Fruit fly (Drosophila melanogaster) S2 (cell line): ENCODE data around the gene nenya.

Source experiments
- CG8478 ChIP-seq: fragments of >200 bp; optimal IDR thresholded peaks from 2 replicates; lab custom pipeline; 2018
- CTCF ChIP-seq, 2 experiments: fragments of >200 bp; optimal IDR thresholded peaks; 2 replicates each; lab custom pipeline; 2018

- TF ChIP-seq CG8478 (lab: Kevin White, UChicago): no peak
- no peak for TF ChIP-seq CTCF (optimal IDR thresholded peaks at IDR 0.05; lab: Kevin White, UChicago)
Measured at dm6 chr3R:27946555-27947204, 18.7 kb upstream of the nenya start.
